Fruit fly (Drosophila melanogaster) whole organism, embryonic: Measurements from ENCODE around the gene Tango5.

Experiments
- ATbp ChIP-seq: fragments of 200-800 bp; sonication (Bioruptor generic); optimal IDR thresholded peaks from 2 replicates; lab custom pipeline; 2017; ENCODE audit warnings: missing biosample characterization, mild to moderate bottlenecking, missing genetic modification characterization, missing genetic modification reagents
- B-H1 ChIP-seq: fragments of 200-800 bp; sonication (Bioruptor generic); IDR thresholded peaks from 3 replicates; pipeline ENCODE4 v1.3.6; 2022; ENCODE audit warnings: missing biosample characterization, missing genetic modification characterization
- Bdp1 ChIP-seq: fragments of 200-800 bp; sonication (Bioruptor generic); optimal IDR thresholded peaks from 3 replicates; lab custom pipeline; 2016; ENCODE audit warnings: missing biosample characterization, missing genetic modification characterization
- CG10959 ChIP-seq: fragments of 200-800 bp; sonication (Bioruptor generic); IDR thresholded peaks from 2 replicates; pipeline ENCODE4 v1.3.6; 2022; ENCODE audit warnings: missing biosample characterization, missing genetic modification characterization
- CG11093 ChIP-seq: fragments of 200-800 bp; sonication (Bioruptor generic); IDR thresholded peaks from 3 replicates; pipeline ENCODE4 v1.3.6; 2022; ENCODE audit warnings: missing biosample characterization, missing genetic modification characterization
- CG11456 ChIP-seq: fragments of 200-800 bp; sonication (Bioruptor generic); IDR thresholded peaks from 3 replicates; pipeline ENCODE4 v1.3.6; 2022; ENCODE audit warnings: missing biosample characterization, missing genetic modification characterization
- CG12071 ChIP-seq: fragments of 200-800 bp; sonication (Bioruptor generic); optimal IDR thresholded peaks from 3 replicates; lab custom pipeline; 2018; ENCODE audit warnings: missing biosample characterization, mild to moderate bottlenecking, missing genetic modification characterization
- CG12155 ChIP-seq: fragments of 200-800 bp; sonication (Bioruptor generic); optimal IDR thresholded peaks from 3 replicates; lab custom pipeline; 2016; ENCODE audit warnings: missing biosample characterization, missing genetic modification characterization
- CG12659 ChIP-seq: fragments of 200-800 bp; sonication (Bioruptor generic); optimal IDR thresholded peaks from 3 replicates; lab custom pipeline; 2017; ENCODE audit warnings: mild to moderate bottlenecking, missing biosample characterization, missing genetic modification reagents, missing genetic modification characterization
- CG14710 ChIP-seq: fragments of 200-800 bp; sonication (Bioruptor generic); optimal IDR thresholded peaks from 3 replicates; lab custom pipeline; 2019; ENCODE audit warnings: missing biosample characterization, mild to moderate bottlenecking, missing genetic modification characterization, moderate library complexity
- CG1792 ChIP-seq: fragments of 200-800 bp; sonication (Bioruptor generic); optimal IDR thresholded peaks from 2 replicates; lab custom pipeline; 2016; ENCODE audit warnings: missing biosample characterization, missing genetic modification characterization
- CG31365 ChIP-seq: fragments of 200-800 bp; sonication (Bioruptor generic); optimal IDR thresholded peaks from 2 replicates; lab custom pipeline; 2018; ENCODE audit warnings: missing biosample characterization, mild to moderate bottlenecking, missing genetic modification characterization
- CG32767 ChIP-seq: fragments of 200-800 bp; sonication (Bioruptor generic); IDR thresholded peaks from 2 replicates; pipeline ENCODE4 v1.3.6; 2022; ENCODE audit warnings: missing biosample characterization, missing genetic modification characterization
- CG3407 ChIP-seq: fragments of 200-800 bp; sonication (Bioruptor generic); optimal IDR thresholded peaks from 2 replicates; lab custom pipeline; 2018; ENCODE audit warnings: missing biosample characterization, mild to moderate bottlenecking, missing genetic modification characterization
- CG4424 ChIP-seq: fragments of 200-800 bp; sonication (Bioruptor generic); optimal IDR thresholded peaks from 3 replicates; lab custom pipeline; 2016; ENCODE audit warnings: missing biosample characterization, missing genetic modification characterization
- CG7372 ChIP-seq: fragments of 200-800 bp; sonication (Bioruptor generic); IDR thresholded peaks from 2 replicates; pipeline ENCODE4 v1.3.6; 2022; ENCODE audit warnings: missing biosample characterization, missing genetic modification characterization
- CG7745 ChIP-seq: fragments of 200-800 bp; sonication (Bioruptor generic); optimal IDR thresholded peaks from 2 replicates; lab custom pipeline; 2018; ENCODE audit warnings: missing biosample characterization, mild to moderate bottlenecking, missing genetic modification characterization, moderate library complexity
- CG8924 ChIP-seq: fragments of 200-800 bp; optimal IDR thresholded peaks from 3 replicates; lab custom pipeline; 2019; ENCODE audit warnings: missing biosample characterization, mild to moderate bottlenecking, missing genetic modification characterization, moderate library complexity
- CHES-1-like ChIP-seq: fragments of 200-800 bp; sonication (Bioruptor generic); optimal IDR thresholded peaks from 2 replicates; lab custom pipeline; 2016; ENCODE audit warnings: missing biosample characterization, missing genetic modification characterization
- D19A ChIP-seq: fragments of 200-800 bp; optimal IDR thresholded peaks from 3 replicates; lab custom pipeline; 2019; ENCODE audit warnings: missing biosample characterization, mild to moderate bottlenecking, missing genetic modification characterization, moderate library complexity
- Dref ChIP-seq: fragments of 200-800 bp; sonication (Bioruptor generic); IDR thresholded peaks from 2 replicates; pipeline ENCODE4 v1.3.6; 2022; ENCODE audit warnings: missing biosample characterization, missing genetic modification characterization
- ERR ChIP-seq: fragments of 200-800 bp; sonication (Bioruptor generic); optimal IDR thresholded peaks from 2 replicates; lab custom pipeline; 2016; ENCODE audit warnings: missing biosample characterization, missing genetic modification characterization
- H2.0 ChIP-seq: fragments of 200-800 bp; sonication (Bioruptor generic); IDR thresholded peaks from 2 replicates; pipeline ENCODE4 v1.3.6; 2022; ENCODE audit warnings: missing biosample characterization, missing genetic modification characterization
- HLH4C ChIP-seq: fragments of 200-800 bp; sonication (Bioruptor generic); IDR thresholded peaks from 3 replicates; pipeline ENCODE4 v1.3.6; 2022; ENCODE audit warnings: missing biosample characterization, missing genetic modification characterization; ENCODE audit not compliant: partially characterized antibody
- HLH54F ChIP-seq: fragments of 200-800 bp; sonication (Bioruptor generic); optimal IDR thresholded peaks from 3 replicates; lab custom pipeline; 2016; ENCODE audit warnings: missing biosample characterization, missing genetic modification characterization
- HLHmδ ChIP-seq: fragments of 200-800 bp; sonication (Bioruptor generic); optimal IDR thresholded peaks from 2 replicates; lab custom pipeline; 2018; ENCODE audit warnings: missing biosample characterization, mild to moderate bottlenecking, missing genetic modification characterization, moderate library complexity
- HmgD ChIP-seq: fragments of 200-800 bp; sonication (Bioruptor generic); optimal IDR thresholded peaks from 3 replicates; lab custom pipeline; 2016; ENCODE audit warnings: missing biosample characterization, missing genetic modification characterization
- Hr39 ChIP-seq: fragments of >200 bp; optimal IDR thresholded peaks from 2 replicates; lab custom pipeline; 2017
- TFAM ChIP-seq: fragments of 200-800 bp; sonication (Bioruptor generic); optimal IDR thresholded peaks from 2 replicates; lab custom pipeline; 2017; ENCODE audit warnings: missing biosample characterization, missing genetic modification characterization, inconsistent platforms
- ac ChIP-seq: fragments of 200-800 bp; sonication (Bioruptor generic); optimal IDR thresholded peaks from 3 replicates; lab custom pipeline; 2017; ENCODE audit warnings: missing biosample characterization, mild to moderate bottlenecking, missing genetic modification characterization
- bsh ChIP-seq, 2 experiments: fragments of 200-800 bp; sonication (Bioruptor generic); optimal IDR thresholded peaks; 2 replicates each; lab custom pipeline; 2017 to 2018; ENCODE audit warnings: mild to moderate bottlenecking in 2 of 2, missing biosample characterization in 2 of 2, missing genetic modification characterization in 2 of 2, moderate library complexity in 1 of 2
- chif ChIP-seq, 2 experiments: fragments of 200-800 bp; sonication (Bioruptor generic); optimal IDR thresholded peaks; 3 replicates each; lab custom pipeline; 2016; ENCODE audit warnings: missing biosample characterization in 2 of 2, missing genetic modification characterization in 2 of 2
- cwo ChIP-seq: fragments of 200-800 bp; sonication (Bioruptor generic); optimal IDR thresholded peaks from 3 replicates; lab custom pipeline; 2017; ENCODE audit warnings: missing biosample characterization, missing genetic modification characterization, mild to moderate bottlenecking, moderate library complexity, missing genetic modification reagents
- dysf ChIP-seq: fragments of 200-800 bp; sonication (Bioruptor generic); IDR thresholded peaks from 3 replicates; pipeline ENCODE4 v1.3.6; 2022; ENCODE audit warnings: missing biosample characterization, missing genetic modification characterization
- fd3F ChIP-seq: fragments of 200-800 bp; sonication (Bioruptor generic); optimal IDR thresholded peaks from 2 replicates; lab custom pipeline; 2018; ENCODE audit warnings: missing biosample characterization, mild to moderate bottlenecking, missing genetic modification characterization, moderate library complexity
- fu2 ChIP-seq: fragments of 200-800 bp; sonication (Bioruptor generic); optimal IDR thresholded peaks from 2 replicates; lab custom pipeline; 2016; ENCODE audit warnings: missing biosample characterization, missing genetic modification characterization
- gt ChIP-seq: fragments of 200-800 bp; sonication (Bioruptor generic); IDR thresholded peaks from 2 replicates; pipeline ENCODE4 v1.3.6; 2022; ENCODE audit warnings: missing biosample characterization, missing genetic modification characterization
- inv ChIP-seq: fragments of 200-800 bp; sonication (Bioruptor generic); IDR thresholded peaks from 2 replicates; pipeline ENCODE4 v1.3.6; 2022; ENCODE audit warnings: missing biosample characterization, missing genetic modification characterization; ENCODE audit not compliant: partially characterized antibody
- jing ChIP-seq: fragments of 200-800 bp; sonication (Bioruptor generic); optimal IDR thresholded peaks from 2 replicates; lab custom pipeline; 2018; ENCODE audit warnings: missing biosample characterization, mild to moderate bottlenecking, missing genetic modification characterization
- ken ChIP-seq: fragments of 200-800 bp; sonication (Bioruptor generic); IDR thresholded peaks from 3 replicates; pipeline ENCODE4 v1.3.6; 2022; ENCODE audit warnings: missing biosample characterization, missing genetic modification characterization
- nerfin-1 ChIP-seq: fragments of 200-800 bp; sonication (Bioruptor generic); optimal IDR thresholded peaks from 3 replicates; lab custom pipeline; 2019; ENCODE audit warnings: missing biosample characterization, mild to moderate bottlenecking, missing genetic modification characterization, moderate library complexity
- nmo ChIP-seq: fragments of 200-800 bp; sonication (Bioruptor generic); optimal IDR thresholded peaks from 2 replicates; lab custom pipeline; 2018; ENCODE audit warnings: missing biosample characterization, mild to moderate bottlenecking, missing genetic modification characterization, moderate library complexity
- pan ChIP-seq, 4 experiments: fragments of >200 bp in 3 of 4; fragments of 200-800 bp in 1 of 4; sonication (Bioruptor generic) in 1 of 4; optimal IDR thresholded peaks in 3 of 4; IDR thresholded peaks in 1 of 4; 2 replicates each; pipeline versions ENCODE4 v1.3.6 to Lab custom; 2017 to 2022; ENCODE audit warnings: missing biosample characterization in 2 of 4, missing genetic modification characterization in 2 of 4, mixed read lengths in 1 of 4
- peb ChIP-seq: fragments of 200-800 bp; sonication (Bioruptor generic); IDR thresholded peaks from 2 replicates; pipeline ENCODE4 v1.3.6; 2022; ENCODE audit warnings: missing biosample characterization, missing genetic modification characterization
- rib ChIP-seq: fragments of 200-800 bp; sonication (Bioruptor generic); IDR thresholded peaks from 2 replicates; pipeline ENCODE4 v1.3.6; 2022; ENCODE audit warnings: missing biosample characterization, missing genetic modification characterization
- shn ChIP-seq: fragments of 200-800 bp; sonication (Bioruptor generic); optimal IDR thresholded peaks from 3 replicates; lab custom pipeline; 2016; ENCODE audit warnings: missing biosample characterization, missing genetic modification characterization
- sima ChIP-seq: fragments of 200-800 bp; sonication (Bioruptor generic); optimal IDR thresholded peaks from 2 replicates; lab custom pipeline; 2016; ENCODE audit warnings: missing biosample characterization, missing genetic modification characterization
- slbo ChIP-seq: fragments of 200-800 bp; sonication (Bioruptor generic); IDR thresholded peaks from 2 replicates; pipeline ENCODE4 v1.3.6; 2022; ENCODE audit warnings: missing biosample characterization, missing genetic modification characterization
- toy ChIP-seq: fragments of 200-800 bp; sonication (Bioruptor generic); IDR thresholded peaks from 2 replicates; pipeline ENCODE4 v1.3.6; 2022; ENCODE audit warnings: missing biosample characterization, missing genetic modification characterization

Gene Tango5

DNA sequence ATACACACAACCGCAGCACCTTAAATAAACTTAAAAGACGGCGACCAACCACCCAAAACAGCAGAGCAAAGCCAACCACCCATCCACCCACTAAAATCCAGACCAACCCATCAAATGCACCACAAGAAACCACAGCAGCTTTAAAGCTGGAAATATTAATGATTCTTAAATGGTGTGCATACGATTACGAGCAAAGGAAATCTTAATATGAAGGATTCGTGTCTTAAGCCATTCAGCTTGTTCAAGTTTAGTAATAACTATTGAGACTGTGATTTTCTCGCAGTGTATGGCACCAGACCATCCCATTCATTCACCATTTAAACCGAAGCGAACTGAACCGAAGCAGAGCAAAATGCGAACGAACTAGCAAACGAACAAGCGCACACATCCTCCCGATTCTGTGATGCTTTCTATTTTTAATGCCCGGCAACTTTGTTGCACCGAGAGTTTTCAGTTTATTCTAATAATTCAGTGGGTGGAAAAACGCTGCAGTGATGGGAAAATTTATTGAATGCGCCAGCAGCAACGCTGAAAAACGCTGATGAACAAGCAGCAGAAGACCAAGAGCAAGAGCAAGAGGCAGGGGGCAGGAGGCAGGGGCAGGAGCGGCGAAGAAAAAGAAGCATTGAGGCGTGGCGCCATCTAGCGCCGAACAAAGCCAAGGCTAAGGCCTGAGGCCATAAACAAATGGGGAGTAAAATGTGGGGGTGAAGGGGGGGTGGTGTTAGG lies 26.6 kb downstream of the Tango5 start (continued):
- TF ChIP-seq D19A (peak; percentile 80), ATbp (peak; percentile 92), HmgD (peak; percentile 4), ac (GFP tag; lab: Kevin White, UChicago) (no peak), HLH54F (peak; percentile 84), CG4424 (GFP tag; lab: Kevin White, UChicago) (peak; percentile 72), CG14710 (tag; lab: Kevin White, UChicago) (peak; percentile 77), chif (GFP tag; optimal IDR thresholded peaks at IDR 0.05; lab: Kevin White, UChicago) (peak; percentile 69 to 74), CG10959 (GFP tag; lab: Robert Waterston, UW) (peak; percentile 62), gt (GFP tag; lab: Robert Waterston, UW) (peak; percentile 31; the same call in 1 of the 2 replicates), rib (GFP tag; lab: Robert Waterston, UW) (no peak; the same call in 1 of the 2 replicates), CG7372 (GFP tag; lab: Robert Waterston, UW) (peak; percentile 78), TFAM (GFP tag; lab: Kevin White, UChicago) (peak; percentile 35), nerfin-1 (peak; percentile 82), CG12659 (GFP tag; lab: Kevin White, UChicago) (peak; percentile 88), H2.0 (GFP tag; lab: Robert Waterston, UW) (peak; percentile 86), bsh (GFP tag; optimal IDR thresholded peaks at IDR 0.05; lab: Kevin White, UChicago) (peak; percentile 49 to 95), Dref (no peak), cwo (GFP tag; lab: Kevin White, UChicago) (peak; percentile 83), sima (peak; percentile 54), pan (optimal IDR thresholded peaks at IDR 0.05; lab: Kevin White, UChicago) (no peak), pan (GFP tag; optimal IDR thresholded peaks at IDR 0.05 in 1 of 2, IDR thresholded peaks at IDR 0.05 in 1 of 2) (peak in 1 of 2 experiments; percentile 91), HLHmδ (GFP tag; lab: Kevin White, UChicago) (no peak), fd3F (GFP tag; lab: Kevin White, UChicago) (peak; percentile 67), dysf (GFP tag; lab: Robert Waterston, UW) (peak; percentile 90), fu2 (GFP tag; lab: Kevin White, UChicago) (peak; percentile 83), shn (GFP tag; lab: Kevin White, UChicago) (peak; percentile 64), inv (GFP tag; lab: Robert Waterston, UW) (no peak), CG3407 (GFP tag; lab: Kevin White, UChicago) (peak; percentile 80), nmo (GFP tag; lab: Kevin White, UChicago) (peak; percentile 91), HLH4C (GFP tag; lab: Robert Waterston, UW) (no peak), slbo (GFP tag; lab: Robert Waterston, UW) (peak; percentile 87), toy (GFP tag; lab: Robert Waterston, UW) (0 out of 2 replicates have a peak, but pooled peaks have one; percentile 12), CG7745 (no peak), B-H1 (GFP tag; lab: Robert Waterston, UW) (peak; percentile 81), CHES-1-like (GFP tag; lab: Kevin White, UChicago) (peak; percentile 85), CG12155 (peak; percentile 50), CG11093 (GFP tag; lab: Robert Waterston, UW) (peak; percentile 80; the same call in 2 of the 3 replicates), CG31365 (tag; lab: Kevin White, UChicago) (peak; percentile 71), CG32767 (GFP tag; lab: Robert Waterston, UW) (peak; percentile 79), Bdp1 (peak; percentile 72), ken (peak; percentile 88), CG8924 (tag; lab: Kevin White, UChicago) (peak; percentile 88), peb (GFP tag; lab: Robert Waterston, UW) (peak; percentile 85), jing (GFP tag; lab: Kevin White, UChicago) (peak; percentile 77), ERR (peak; percentile 53), Hr39 (lab: Kevin White, UChicago) (no peak), CG11456 (GFP tag; lab: Robert Waterston, UW) (peak; percentile 89), CG12071 (GFP tag; lab: Kevin White, UChicago) (peak; percentile 93), CG1792 (peak; percentile 84)
